Fruit fly (Drosophila melanogaster): ENCODE results near the gene CG31156.

The CG31156 gene

DNA sequence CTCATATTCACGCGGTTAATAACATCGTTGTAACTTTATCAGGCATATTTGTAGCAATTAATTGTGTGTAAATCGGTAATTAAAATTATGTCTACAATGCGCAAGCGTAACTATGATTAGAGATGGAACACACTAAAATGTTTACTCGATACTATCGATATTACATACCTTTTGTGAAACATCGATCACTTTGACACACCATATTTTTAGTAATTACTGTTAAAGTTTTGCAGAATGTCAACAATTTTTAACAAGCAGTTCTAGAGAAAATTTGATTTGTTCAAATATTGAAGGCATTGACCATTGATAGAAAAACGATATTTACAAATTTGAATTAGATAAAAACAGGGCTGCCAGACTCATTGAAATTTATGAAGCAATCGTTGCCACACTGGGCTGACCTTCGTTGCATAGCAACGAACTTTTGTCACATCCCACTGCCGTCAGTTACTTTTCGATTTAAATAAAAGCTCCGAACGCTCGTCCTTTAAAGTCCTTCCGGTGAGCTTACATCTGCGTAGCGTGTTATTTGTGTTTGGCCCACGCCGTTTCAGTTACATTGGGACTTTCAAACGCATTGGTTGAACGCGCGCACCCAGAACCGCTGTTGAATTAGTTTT lies 25.9 kb upstream of the CG31156 start, which contains the start of the genes loco and wake (continued):
- TF ChIP-seq fru (optimal IDR thresholded peaks at IDR 0.05) (no peak), Bgb (GFP tag; IDR thresholded peaks at IDR 0.05; ENCODE audit: partially characterized antibody) (peak; percentile 82), maf-S (GFP tag; optimal IDR thresholded peaks at IDR 0.05) (no peak), zf30C (GFP tag; optimal IDR thresholded peaks at IDR 0.05) (no peak), Doc3 (GFP tag; IDR thresholded peaks at IDR 0.05; ENCODE audit: partially characterized antibody) (peak; percentile 95), HLH3B (GFP tag; IDR thresholded peaks at IDR 0.05) (no peak), CG6765 (GFP tag; optimal IDR thresholded peaks at IDR 0.05) (no peak), CG10209 (GFP tag; optimal IDR thresholded peaks at IDR 0.05) (no peak), CG2202 (tag; optimal IDR thresholded peaks at IDR 0.05) (no peak), odd (GFP tag; optimal IDR thresholded peaks at IDR 0.05) (no peak), ranshi (GFP tag; IDR thresholded peaks at IDR 0.05) (no peak), CG10366 (GFP tag; IDR thresholded peaks at IDR 0.05) (no peak), CG7556 (GFP tag; optimal IDR thresholded peaks at IDR 0.05) (no peak), dpn (GFP tag; optimal IDR thresholded peaks at IDR 0.05) (no peak), az2 (GFP tag; optimal IDR thresholded peaks at IDR 0.05) (peak; percentile 5), Hsf (GFP tag; optimal IDR thresholded peaks at IDR 0.05) (no peak), CG9215 (GFP tag; IDR thresholded peaks at IDR 0.05) (no peak), Lhr (GFP tag; optimal IDR thresholded peaks at IDR 0.05) (peak; percentile 98), CG6272 (GFP tag; IDR thresholded peaks at IDR 0.05) (0 out of 2 replicates have a peak, but pooled peaks have one; percentile 4), CG16779 (GFP tag; IDR thresholded peaks at IDR 0.05) (no peak), CG11560 (tag; IDR thresholded peaks at IDR 0.05) (no peak), NK7.1 (GFP tag; optimal IDR thresholded peaks at IDR 0.05) (no peak), CG10267 (tag; optimal IDR thresholded peaks at IDR 0.05) (peak; percentile 67), CG9727 (GFP tag; optimal IDR thresholded peaks at IDR 0.05) (no peak), Hmx (GFP tag; optimal IDR thresholded peaks at IDR 0.05) (no peak), Usf (GFP tag; optimal IDR thresholded peaks at IDR 0.05) (no peak), lbe (GFP tag; optimal IDR thresholded peaks at IDR 0.05) (no peak), ssp (GFP tag; IDR thresholded peaks at IDR 0.05) (no peak), NFAT (GFP tag; IDR thresholded peaks at IDR 0.05) (peak; percentile 3; the same call in 1 of the 2 replicates), cas (GFP tag; IDR thresholded peaks at IDR 0.05) (no peak), sd (tag; optimal IDR thresholded peaks at IDR 0.05) (peak; percentile 70), Camta (GFP tag; optimal IDR thresholded peaks at IDR 0.05) (no peak), caup (GFP tag; optimal IDR thresholded peaks at IDR 0.05; ENCODE audit: severe bottlenecking) (no peak), Meics (GFP tag; optimal IDR thresholded peaks at IDR 0.05) (no peak), lola (GFP tag; optimal IDR thresholded peaks at IDR 0.05) (peak in 1 of 3 experiments; percentile 7), nom (GFP tag; optimal IDR thresholded peaks at IDR 0.05) (no peak), tgo (GFP tag; IDR thresholded peaks at IDR 0.05) (no peak), ham (GFP tag; IDR thresholded peaks at IDR 0.05) (no peak), CG8388 (GFP tag; optimal IDR thresholded peaks at IDR 0.05) (no peak), CG4328 (GFP tag; optimal IDR thresholded peaks at IDR 0.05) (no peak), CG14014 (GFP tag; IDR thresholded peaks at IDR 0.05) (no peak), CG15269 (tag; optimal IDR thresholded peaks at IDR 0.05) (no peak), Chrac-16 (GFP tag; optimal IDR thresholded peaks at IDR 0.05) (no peak), CG3281 (GFP tag; optimal IDR thresholded peaks at IDR 0.05) (no peak), disco-r (GFP tag; optimal IDR thresholded peaks at IDR 0.05) (no peak), CG12659 (GFP tag; optimal IDR thresholded peaks at IDR 0.05) (peak; percentile 52), CG17186 (GFP tag; optimal IDR thresholded peaks at IDR 0.05) (peak; percentile 34), H2.0 (GFP tag; IDR thresholded peaks at IDR 0.05) (no peak), CG6654 (GFP tag; optimal IDR thresholded peaks at IDR 0.05) (no peak), CG3163 (GFP tag; optimal IDR thresholded peaks at IDR 0.05) (peak; percentile 4), CG3407 (GFP tag; optimal IDR thresholded peaks at IDR 0.05) (no peak)
